Worm (Caenorhabditis elegans) whole organism, young adult: Measurements from ENCODE around the gene aqp-1.

Experiments used
- ama-1 ChIP-seq, 3 experiments: fragments of 150-350 bp in 1 of 3; sonication (generic microtip) in 2 of 3; optimal IDR thresholded peaks; 2 replicates each; lab custom pipeline; 2014 to 2018; ENCODE audit warnings: missing biosample characterization in 2 of 3, missing genetic modification characterization in 2 of 3, missing genetic modification reagents in 2 of 3
- ccch-3 ChIP-seq: fragments of 200-800 bp; sonication (Bioruptor generic); optimal IDR thresholded peaks from 2 replicates; lab custom pipeline; 2018; ENCODE audit warnings: mild to moderate bottlenecking, missing genetic modification characterization, missing compliant biosample characterization
- lin-40 ChIP-seq: sonication (generic microtip); optimal IDR thresholded peaks from 2 replicates; lab custom pipeline; 2016; ENCODE audit warnings: missing genetic modification characterization, mild to moderate bottlenecking, missing compliant biosample characterization, missing genotype, missing genetic modification reagents

DNA sequence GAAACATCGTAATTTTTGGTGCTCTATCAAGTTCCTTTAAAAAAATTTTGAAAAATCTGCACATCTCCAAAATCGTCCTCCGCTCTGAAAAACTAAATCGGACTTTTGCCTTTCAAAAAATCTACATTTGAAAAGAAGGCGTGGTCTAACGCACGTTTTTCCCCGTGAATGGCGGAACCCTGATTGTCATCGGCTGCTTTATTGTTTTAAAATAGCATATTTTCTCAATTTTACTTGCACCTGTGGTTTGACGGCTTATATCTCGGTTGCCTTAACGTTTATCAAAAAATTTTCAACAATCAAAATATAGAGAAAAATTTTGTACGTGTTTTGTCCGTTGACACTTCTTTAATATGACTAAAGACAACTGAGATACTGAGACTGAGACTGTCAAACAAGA is 6.2 kb downstream of the aqp-1 start:
- no peak for TF ChIP-seq ama-1 (optimal IDR thresholded peaks at IDR 0.05; lab: Kevin White, UChicago)
- TF ChIP-seq ama-1 (GFP tag; optimal IDR thresholded peaks at IDR 0.05; lab: Kevin White, UChicago) = no peak
- TF ChIP-seq ccch-3 = no peak
- no peak for TF ChIP-seq lin-40 (tag; lab: Kevin White, UChicago)
